In genomic region chrIV:10933062-10933552, ce11 we compare ENCODE assay signal across 5 worm cellular contexts.
TF ChIP-seq lines count a peak whose summit lies in the region.

dnc-1 (minus strand) TSS chrIV:10933203.
lsm-7 (plus strand) TSS chrIV:10933502.

TF ChIP-seq in whole organism, L1 larva, 84 proteins besides CTCF, POLR2A, EP300 and RAD21 (continues in another document):
- TF ChIP-seq egl-27 (tag; optimal IDR thresholded peaks at IDR 0.05; lab: Kevin White, UChicago) (peak in 1 of 2 experiments; percentile 3), egl-13 (tag; optimal IDR thresholded peaks at IDR 0.05; lab: Kevin White, UChicago) (peak; percentile 50), jun-1 (tag; optimal IDR thresholded peaks at IDR 0.05; lab: Kevin White, UChicago) (peak; percentile 67), pqm-1 (tag; optimal IDR thresholded peaks at IDR 0.05; lab: Kevin White, UChicago) (no peak), elt-3 (tag; optimal IDR thresholded peaks at IDR 0.05; lab: Kevin White, UChicago) (peak in 2 of 6 experiments; percentile 45 to 46), fkh-8 (tag; optimal IDR thresholded peaks at IDR 0.05; lab: Kevin White, UChicago) (peak; percentile 69), pax-3 (tag; optimal IDR thresholded peaks at IDR 0.05; lab: Kevin White, UChicago) (peak; percentile 13), nhr-77 (tag; optimal IDR thresholded peaks at IDR 0.05; lab: Kevin White, UChicago) (peak; percentile 60), sptf-1 (tag; optimal IDR thresholded peaks at IDR 0.05; lab: Kevin White, UChicago) (no peak), nhr-84 (tag; optimal IDR thresholded peaks at IDR 0.05; lab: Kevin White, UChicago) (no peak), isw-1 (GFP tag; IDR thresholded peaks at IDR 0.05; lab: Robert Waterston, UW) (peak; percentile 62), tbx-2 (tag; optimal IDR thresholded peaks at IDR 0.05; lab: Kevin White, UChicago) (peak; percentile 62), nhr-11 (tag; optimal IDR thresholded peaks at IDR 0.05; lab: Kevin White, UChicago) (no peak), ces-1 (GFP tag; optimal IDR thresholded peaks at IDR 0.05; lab: Kevin White, UChicago) (no peak), xbp-1 (tag; optimal IDR thresholded peaks at IDR 0.05; lab: Kevin White, UChicago) (peak; percentile 57), unc-30 (tag; optimal IDR thresholded peaks at IDR 0.05; lab: Kevin White, UChicago) (no peak), lin-15B (tag; optimal IDR thresholded peaks at IDR 0.05; lab: Kevin White, UChicago) (peak; percentile 49), pag-3 (tag; optimal IDR thresholded peaks at IDR 0.05; lab: Kevin White, UChicago; ENCODE audit: borderline replicate concordance, insufficient read depth) (no peak)

TF ChIP-seq in whole organism, L3 larva, 47 proteins besides CTCF, POLR2A, EP300 and RAD21 (continues in another document):
- TF ChIP-seq nfya-1 (tag; optimal IDR thresholded peaks at IDR 0.05; lab: Kevin White, UChicago; ENCODE audit: insufficient read depth) = peak; percentile 87
- TF ChIP-seq ceh-9 (tag; optimal IDR thresholded peaks at IDR 0.05; lab: Kevin White, UChicago) = no peak
- TF ChIP-seq snpc-4 (tag; optimal IDR thresholded peaks at IDR 0.05; lab: Kevin White, UChicago) = peak; percentile 79
- TF ChIP-seq hmg-11 (tag; optimal IDR thresholded peaks at IDR 0.05; lab: Kevin White, UChicago) = peak; percentile 63
- peak; percentile 35 for TF ChIP-seq nhr-25 (tag; optimal IDR thresholded peaks at IDR 0.05; lab: Kevin White, UChicago)
- peak; percentile 7 for TF ChIP-seq ceh-82 (tag; optimal IDR thresholded peaks at IDR 0.05; lab: Kevin White, UChicago)
- TF ChIP-seq elt-2 (tag; optimal IDR thresholded peaks at IDR 0.05; lab: Kevin White, UChicago) = peak; percentile 28
- no peak for TF ChIP-seq nhr-12 (tag; optimal IDR thresholded peaks at IDR 0.05; lab: Kevin White, UChicago)
- no peak for TF ChIP-seq zag-1 (tag; optimal IDR thresholded peaks at IDR 0.05; lab: Kevin White, UChicago)
- TF ChIP-seq ztf-11 (tag; optimal IDR thresholded peaks at IDR 0.05; lab: Kevin White, UChicago) = no peak
- peak; percentile 72 for TF ChIP-seq lin-39 (tag; optimal IDR thresholded peaks at IDR 0.05; lab: Kevin White, UChicago)
- peak; percentile 88 for TF ChIP-seq pha-4 (tag; optimal IDR thresholded peaks at IDR 0.05; lab: Kevin White, UChicago)
- TF ChIP-seq nhr-67 (tag; optimal IDR thresholded peaks at IDR 0.05; lab: Kevin White, UChicago) = no peak
- no peak for TF ChIP-seq tbx-2 (tag; optimal IDR thresholded peaks at IDR 0.05; lab: Kevin White, UChicago)
- TF ChIP-seq lin-15B (tag; optimal IDR thresholded peaks at IDR 0.05; lab: Kevin White, UChicago) = peak; percentile 68
- peak; percentile 39 for TF ChIP-seq jun-1 (tag; optimal IDR thresholded peaks at IDR 0.05; lab: Kevin White, UChicago)
- TF ChIP-seq nhr-28 (tag; optimal IDR thresholded peaks at IDR 0.05; lab: Kevin White, UChicago) = no peak
- TF ChIP-seq lsy-12 (tag; optimal IDR thresholded peaks at IDR 0.05; lab: Kevin White, UChicago) = peak; percentile 23
- TF ChIP-seq nhr-43 (tag; optimal IDR thresholded peaks at IDR 0.05; lab: Kevin White, UChicago; ENCODE audit: poor library complexity, severe bottlenecking) = peak; percentile 18

TF ChIP-seq in whole organism, early embryonic, 17 proteins besides CTCF, POLR2A, EP300 and RAD21:
- TF ChIP-seq tbx-11 (GFP tag; IDR thresholded peaks at IDR 0.05; lab: Robert Waterston, UW) (0 out of 2 replicates have a peak, but pooled peaks have one; percentile 11), F13C5.2 (tag; optimal IDR thresholded peaks at IDR 0.05; lab: Kevin White, UChicago) (peak; percentile 40), hmbx-1 (tag; optimal IDR thresholded peaks at IDR 0.05; lab: Kevin White, UChicago) (no peak)

TF ChIP-seq in whole organism, midembryonic, 9 proteins besides CTCF, POLR2A, EP300 and RAD21:
- TF ChIP-seq T22C8.4 (GFP tag; IDR thresholded peaks at IDR 0.05; lab: Robert Waterston, UW) = no peak
- peak; percentile 35 for TF ChIP-seq cog-1 (tag; optimal IDR thresholded peaks at IDR 0.05; lab: Kevin White, UChicago)
- no peak for TF ChIP-seq klf-2 (GFP tag; conservative IDR thresholded peaks at IDR 0.05; lab: Robert Waterston, UW)
- 0 out of 2 replicates have a peak, but pooled peaks have one; percentile 37 for TF ChIP-seq flt-1 (GFP tag; IDR thresholded peaks at IDR 0.05; lab: Robert Waterston, UW)

TF ChIP-seq in whole organism, young adult, 124 proteins besides CTCF, POLR2A, EP300 and RAD21 (continues in another document):
- TF ChIP-seq tlf-1 (GFP tag; optimal IDR thresholded peaks at IDR 0.05; lab: Kevin White, UChicago) = peak; percentile 20
- TF ChIP-seq madf-6 (GFP tag; IDR thresholded peaks at IDR 0.05; lab: Robert Waterston, UW) = peak; percentile 64; the same call in 1 of the 2 replicates
- no peak for TF ChIP-seq efl-1 (GFP tag; optimal IDR thresholded peaks at IDR 0.05; lab: Kevin White, UChicago)
- TF ChIP-seq hlh-12 (tag; optimal IDR thresholded peaks at IDR 0.05; lab: Kevin White, UChicago) = no peak
- peak; percentile 77 for TF ChIP-seq lin-54 (GFP tag; optimal IDR thresholded peaks at IDR 0.05; lab: Kevin White, UChicago)
- no peak for TF ChIP-seq F39B2.1 (GFP tag; IDR thresholded peaks at IDR 0.05; lab: Robert Waterston, UW)
- TF ChIP-seq tbx-9 (tag; optimal IDR thresholded peaks at IDR 0.05; lab: Kevin White, UChicago; ENCODE audit: borderline replicate concordance) = no peak
- 0 out of 2 replicates have a peak, but pooled peaks have one; percentile 34 for TF ChIP-seq Y67H2A.10 (GFP tag; conservative IDR thresholded peaks at IDR 0.05; lab: Robert Waterston, UW)
- TF ChIP-seq sea-2 (GFP tag; IDR thresholded peaks at IDR 0.05; lab: Robert Waterston, UW) = no peak
- peak; percentile 93 for TF ChIP-seq cebp-1 (GFP tag; IDR thresholded peaks at IDR 0.05; lab: Robert Waterston, UW)
- peak; percentile 99 for TF ChIP-seq cebp-1 (tag; optimal IDR thresholded peaks at IDR 0.05; lab: Kevin White, UChicago)
- no peak for TF ChIP-seq snpc-3.4 (tag; optimal IDR thresholded peaks at IDR 0.05; lab: Kevin White, UChicago)
- TF ChIP-seq C06A6.2 (GFP tag; conservative IDR thresholded peaks at IDR 0.05; lab: Robert Waterston, UW) = peak; percentile 24; the same call in 1 of the 2 replicates
- TF ChIP-seq mxl-1 (tag; optimal IDR thresholded peaks at IDR 0.05; lab: Kevin White, UChicago) = no peak
- TF ChIP-seq dpff-1 (tag; optimal IDR thresholded peaks at IDR 0.05; lab: Kevin White, UChicago) = no peak
- no peak for TF ChIP-seq attf-3 (GFP tag; conservative IDR thresholded peaks at IDR 0.05; lab: Robert Waterston, UW)
- no peak for TF ChIP-seq B0035.1 (tag; optimal IDR thresholded peaks at IDR 0.05; lab: Kevin White, UChicago)
- no peak for TF ChIP-seq rcor-1 (GFP tag; IDR thresholded peaks at IDR 0.05; lab: Robert Waterston, UW)
- peak; percentile 80 for TF ChIP-seq F23B12.7 (tag; optimal IDR thresholded peaks at IDR 0.05; lab: Kevin White, UChicago; ENCODE audit: insufficient read depth)
- TF ChIP-seq ceh-27 (GFP tag; optimal IDR thresholded peaks at IDR 0.05; lab: Kevin White, UChicago) = peak; percentile 3
- TF ChIP-seq ceh-40 (GFP tag; IDR thresholded peaks at IDR 0.05; lab: Robert Waterston, UW) = no peak
- TF ChIP-seq nfya-2 (GFP tag; IDR thresholded peaks at IDR 0.05; lab: Robert Waterston, UW) = no peak
- peak; percentile 52 for TF ChIP-seq somi-1 (GFP tag; optimal IDR thresholded peaks at IDR 0.05; lab: Kevin White, UChicago)
- no peak for TF ChIP-seq madf-8 (GFP tag; conservative IDR thresholded peaks at IDR 0.05; lab: Robert Waterston, UW)
- peak; percentile 59; the same call in 1 of the 2 replicates for TF ChIP-seq lin-26 (GFP tag; IDR thresholded peaks at IDR 0.05; lab: Robert Waterston, UW)
- no peak for TF ChIP-seq zim-3 (tag; optimal IDR thresholded peaks at IDR 0.05; lab: Kevin White, UChicago)
- no peak for TF ChIP-seq ets-4 (GFP tag; optimal IDR thresholded peaks at IDR 0.05; lab: Kevin White, UChicago)
- peak; percentile 68 for TF ChIP-seq K11D2.4 (GFP tag; IDR thresholded peaks at IDR 0.05; lab: Robert Waterston, UW)
- peak; percentile 64 for TF ChIP-seq pha-4 (tag; optimal IDR thresholded peaks at IDR 0.05; lab: Kevin White, UChicago)
- TF ChIP-seq mes-4 (tag; optimal IDR thresholded peaks at IDR 0.05; lab: Kevin White, UChicago) = no peak
- TF ChIP-seq hmg-20 (GFP tag; IDR thresholded peaks at IDR 0.05; lab: Robert Waterston, UW) = no peak
- TF ChIP-seq F57C9.4 (tag; optimal IDR thresholded peaks at IDR 0.05; lab: Kevin White, UChicago) = no peak
- peak; percentile 85 for TF ChIP-seq dox-1 (GFP tag; IDR thresholded peaks at IDR 0.05; lab: Robert Waterston, UW)
- peak in 1 of 3 experiments; percentile 69 for TF ChIP-seq lin-35 (GFP tag; optimal IDR thresholded peaks at IDR 0.05; lab: Kevin White, UChicago)
- TF ChIP-seq atf-7 (tag; optimal IDR thresholded peaks at IDR 0.05; lab: Kevin White, UChicago) = no peak
- TF ChIP-seq nfyb-1 (GFP tag; IDR thresholded peaks at IDR 0.05; lab: Robert Waterston, UW) = peak; percentile 56
- no peak for TF ChIP-seq ztf-6 (GFP tag; IDR thresholded peaks at IDR 0.05; lab: Robert Waterston, UW)
- TF ChIP-seq tbp1 (GFP tag; optimal IDR thresholded peaks at IDR 0.05; lab: Kevin White, UChicago) = peak; percentile 51
- TF ChIP-seq let-607 (tag; optimal IDR thresholded peaks at IDR 0.05; lab: Kevin White, UChicago) = peak; percentile 19 to 25
- no peak for TF ChIP-seq sptf-2 (GFP tag; optimal IDR thresholded peaks at IDR 0.05; lab: Kevin White, UChicago)
- peak; percentile 94 for TF ChIP-seq ztf-18 (tag; optimal IDR thresholded peaks at IDR 0.05; lab: Kevin White, UChicago)
- TF ChIP-seq nhr-179 (tag; optimal IDR thresholded peaks at IDR 0.05; lab: Kevin White, UChicago) = no peak
- TF ChIP-seq attf-5 (GFP tag; optimal IDR thresholded peaks at IDR 0.05; lab: Kevin White, UChicago) = peak; percentile 96
- no peak for TF ChIP-seq ceh-91 (GFP tag; IDR thresholded peaks at IDR 0.05; lab: Robert Waterston, UW)
- TF ChIP-seq hsf-1 (GFP tag; IDR thresholded peaks at IDR 0.05; lab: Robert Waterston, UW) = no peak
- TF ChIP-seq unc-130 (GFP tag; optimal IDR thresholded peaks at IDR 0.05; lab: Kevin White, UChicago) = no peak
- TF ChIP-seq Y95B8A.8 (GFP tag; IDR thresholded peaks at IDR 0.05; lab: Robert Waterston, UW) = no peak
- TF ChIP-seq F33H1.4 (GFP tag; IDR thresholded peaks at IDR 0.05; lab: Robert Waterston, UW) = peak; percentile 39
- 0 out of 2 replicates have a peak, but pooled peaks have one; percentile 13 for TF ChIP-seq ekl-4 (GFP tag; IDR thresholded peaks at IDR 0.05; lab: Robert Waterston, UW)
- no peak for TF ChIP-seq rec-8 (tag; optimal IDR thresholded peaks at IDR 0.05; lab: Kevin White, UChicago)
- TF ChIP-seq lin-40 (tag; optimal IDR thresholded peaks at IDR 0.05; lab: Kevin White, UChicago) = peak; percentile 26

Comparison
In these comparisons a context has a peak if more than half of its experiments do, and no peak if none do; other contexts are left out.
1. Of the 8 proteins assayed by ChIP-seq in both whole organism, young adult and whole organism, L1 larva: peak only in whole organism, young adult: none; only in whole organism, L1 larva: efl-1, nhr-90 and unc-130; in both: dpl-1 and snpc-4; in neither: 1; mixed calls (peak in some experiments, not most) for 2.